Worm (Caenorhabditis elegans) whole organism, L4 larva: Measurements from ENCODE around the gene nprl-3.

Source experiments
- egl-27 ChIP-seq: sonication (generic microtip); optimal IDR thresholded peaks from 3 replicates; lab custom pipeline; 2017; ENCODE audit warnings: missing biosample characterization, missing genetic modification reagents, missing genetic modification characterization
- gei-8 ChIP-seq: fragments of 200-800 bp; sonication (Bioruptor generic); optimal IDR thresholded peaks from 2 replicates; lab custom pipeline; 2018; ENCODE audit warnings: mild to moderate bottlenecking, missing genetic modification characterization, missing compliant biosample characterization
- hlh-30 ChIP-seq: sonication (generic microtip); optimal IDR thresholded peaks from 2 replicates; lab custom pipeline; 2017; ENCODE audit warnings: antibody characterized with exemption, mild to moderate bottlenecking, missing genetic modification characterization, missing compliant biosample characterization; ENCODE audit not compliant: insufficient read depth
- lin-1 ChIP-seq: fragments of 200-800 bp; sonication (Bioruptor generic); IDR thresholded peaks from 2 replicates; pipeline ENCODE4 v1.3.6; 2022; ENCODE audit warnings: missing genetic modification reagents, missing genetic modification characterization, missing compliant biosample characterization
- lin-13 ChIP-seq: fragments of 150-350 bp; optimal IDR thresholded peaks from 2 replicates; lab custom pipeline; 2014; ENCODE audit warnings: missing biosample characterization, missing genetic modification reagents, missing genetic modification characterization
- lin-15B ChIP-seq: fragments of 150-350 bp; sonication (generic microtip); optimal IDR thresholded peaks from 3 replicates; lab custom pipeline; 2014; ENCODE audit warnings: missing biosample characterization, missing genetic modification characterization

- no peak for TF ChIP-seq egl-27 (tag; lab: Kevin White, UChicago)
- TF ChIP-seq gei-8, result peak; percentile 63
- no peak for TF ChIP-seq lin-15B (tag; lab: Kevin White, UChicago)
- TF ChIP-seq lin-1, result peak; percentile 83; the same call in 1 of the 2 replicates
- TF ChIP-seq lin-13 (GFP tag; lab: Kevin White, UChicago), result peak; percentile 79
- peak; percentile 77 for TF ChIP-seq hlh-30 (tag; lab: Kevin White, UChicago)
Observed at ce11 chrIV:8252856-8253255, 44.4 kb upstream of the nprl-3 start.
